Worm (Caenorhabditis elegans): Measurements from ENCODE around the gene cyp-25A4.
"Not testable (repeated sequence)": the region's sequence is repeated elsewhere in the genome, so short reads cannot be mapped to it uniquely, and the experiment has no call there.

cyp-25A4 gene

DNA sequence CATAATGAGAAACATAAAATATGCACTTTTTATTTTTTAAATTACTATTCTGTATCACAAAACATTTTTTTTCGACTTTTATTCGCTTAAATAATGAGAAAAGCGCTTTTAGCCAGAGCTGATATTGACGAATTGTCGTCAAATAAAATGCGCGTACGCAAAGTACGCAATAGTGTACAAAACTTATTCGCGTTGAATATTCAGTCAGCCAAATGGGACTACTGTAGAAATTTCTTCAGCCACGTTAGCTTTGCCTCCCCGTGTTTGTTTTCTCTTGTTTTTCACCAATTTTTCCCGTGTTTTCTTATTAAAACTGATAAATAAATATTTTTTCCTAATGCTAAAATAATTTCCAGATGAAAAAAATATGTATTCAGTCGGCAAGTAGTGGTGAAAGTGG, 5.1 kb upstream of the cyp-25A4 start:
- peak; percentile 16 for TF ChIP-seq ceh-31 (tag; optimal IDR thresholded peaks at IDR 0.05)

ce11 chrIII:3854868-3855267, 3.0 kb upstream of the cyp-25A4 start:
- TF ChIP-seq ceh-45 (GFP tag; IDR thresholded peaks at IDR 0.05) (0 out of 2 replicates have a peak, but pooled peaks have one; percentile 59), ceh-31 (tag; optimal IDR thresholded peaks at IDR 0.05) (peak; percentile 29)

DNA sequence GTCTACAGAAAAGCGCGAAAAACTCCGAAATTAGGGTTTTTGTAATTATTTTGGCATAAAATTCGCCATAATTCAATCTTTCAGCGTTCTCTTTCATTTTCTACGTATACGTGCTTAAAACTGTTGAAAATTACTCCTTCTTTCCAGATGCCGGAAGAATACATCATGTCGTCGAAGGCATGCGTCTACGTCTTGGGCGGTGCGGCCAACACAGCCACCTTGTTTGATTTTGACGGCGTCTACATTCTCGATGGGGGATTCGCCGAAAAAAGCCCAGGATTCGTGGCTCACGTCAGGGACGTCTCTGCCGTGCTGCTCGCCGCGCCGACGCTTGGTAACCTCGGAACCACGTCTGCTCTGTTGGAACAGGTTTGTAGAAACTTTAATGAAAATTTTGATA, 7.1 kb downstream of the cyp-25A4 start, which contains the start of gene maph-1.3:
maph-1.3 (plus strand) TSS at position 148 of the 400 bp plus-strand sequence.
- not testable (repeated sequence) for TF ChIP-seq dve-1 (tag; optimal IDR thresholded peaks at IDR 0.05); hlh-8 (tag; optimal IDR thresholded peaks at IDR 0.05); unc-55 (GFP tag; optimal IDR thresholded peaks at IDR 0.05)

DNA sequence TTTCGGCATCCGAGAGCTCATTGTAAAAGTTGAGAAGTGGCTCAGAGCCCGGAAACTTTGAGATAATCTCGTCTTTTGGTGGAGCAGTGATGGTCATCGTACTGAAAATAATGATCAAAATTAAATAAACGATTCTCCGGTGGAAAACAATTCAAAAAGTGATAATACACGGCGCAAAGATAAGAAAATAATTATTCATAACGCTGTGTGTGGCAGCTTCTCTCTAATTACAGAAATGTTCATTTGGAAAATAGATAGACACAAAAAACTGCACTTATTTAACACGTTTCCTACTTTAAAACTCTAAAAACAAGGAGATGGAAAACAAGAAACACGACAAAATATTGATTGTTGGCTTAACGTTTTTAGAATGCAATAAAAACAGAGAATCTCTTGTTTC, 8.4 kb downstream of the cyp-25A4 start, which contains the start of gene C36A4.4:
C36A4.4 (minus strand) TSS at position 101 of the 400 bp plus-strand sequence.
- not testable (repeated sequence) for TF ChIP-seq ceh-31 (tag; optimal IDR thresholded peaks at IDR 0.05); ceh-14 (tag; optimal IDR thresholded peaks at IDR 0.05); ceh-19 (GFP tag; optimal IDR thresholded peaks at IDR 0.05)

ce11 chrIII:3840279-3840678, 11.6 kb downstream of the cyp-25A4 start, which contains the start of gene C36A4.11:
C36A4.11 (plus strand) TSS chrIII:3840579.
- not testable (repeated sequence) for TF ChIP-seq hlh-15, unc-42, nhr-11 (tag; optimal IDR thresholded peaks at IDR 0.05)

DNA sequence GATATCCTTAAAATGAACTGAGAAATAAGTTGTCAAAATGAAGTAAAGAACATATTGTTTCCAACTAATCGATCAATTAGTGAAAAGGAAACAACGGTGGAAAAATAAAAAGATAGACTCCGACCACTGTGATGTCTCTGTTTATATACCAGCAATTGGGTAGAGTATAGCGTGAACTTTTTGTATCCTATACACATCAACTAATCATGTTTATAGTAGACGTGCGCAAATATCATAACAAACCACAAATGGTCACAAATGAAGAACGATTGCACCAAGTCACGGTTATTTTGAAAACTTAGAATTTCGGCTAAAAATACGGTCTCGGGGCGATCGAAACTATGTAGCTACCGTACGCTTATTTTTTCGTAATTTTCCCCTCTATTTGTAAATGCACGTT, 12.2 kb downstream of the cyp-25A4 start, which contains the start of gene cyp-25A3:
cyp-25A3 (minus strand) TSS at position 101 of the 400 bp plus-strand sequence.
- no peak for TF ChIP-seq hlh-15 (tag; optimal IDR thresholded peaks at IDR 0.05)
- TF ChIP-seq pat-9 (tag; optimal IDR thresholded peaks at IDR 0.05): no peak
- no peak for TF ChIP-seq lim-6 (tag; optimal IDR thresholded peaks at IDR 0.05)
- no peak for TF ChIP-seq ceh-19 (GFP tag; optimal IDR thresholded peaks at IDR 0.05)
- TF ChIP-seq pros-1 (tag; optimal IDR thresholded peaks at IDR 0.05): no peak
- TF ChIP-seq fkh-10 (GFP tag; optimal IDR thresholded peaks at IDR 0.05): no peak
- no peak for TF ChIP-seq hlh-30 (tag; optimal IDR thresholded peaks at IDR 0.05; ENCODE audit: insufficient read depth)
- no peak for TF ChIP-seq ceh-22 (tag; optimal IDR thresholded peaks at IDR 0.05)
- no peak for TF ChIP-seq ceh-9 (tag; optimal IDR thresholded peaks at IDR 0.05)
- TF ChIP-seq mec-3 (tag; optimal IDR thresholded peaks at IDR 0.05; ENCODE audit: borderline replicate concordance): no peak
- no peak for TF ChIP-seq ceh-31 (tag; optimal IDR thresholded peaks at IDR 0.05)
- TF ChIP-seq ets-4 (tag; optimal IDR thresholded peaks at IDR 0.05): no peak
- no peak for TF ChIP-seq unc-3 (GFP tag; conservative IDR thresholded peaks at IDR 0.05)
- TF ChIP-seq unc-3 (tag; optimal IDR thresholded peaks at IDR 0.05): no peak
- TF ChIP-seq ceh-45 (GFP tag; IDR thresholded peaks at IDR 0.05): no peak
- TF ChIP-seq ceh-24 (tag; optimal IDR thresholded peaks at IDR 0.05): no peak
- TF ChIP-seq pqm-1 (tag; optimal IDR thresholded peaks at IDR 0.05): no peak
- TF ChIP-seq madf-2 (tag; optimal IDR thresholded peaks at IDR 0.05): no peak
- TF ChIP-seq npax-4 (tag; optimal IDR thresholded peaks at IDR 0.05): no peak

DNA sequence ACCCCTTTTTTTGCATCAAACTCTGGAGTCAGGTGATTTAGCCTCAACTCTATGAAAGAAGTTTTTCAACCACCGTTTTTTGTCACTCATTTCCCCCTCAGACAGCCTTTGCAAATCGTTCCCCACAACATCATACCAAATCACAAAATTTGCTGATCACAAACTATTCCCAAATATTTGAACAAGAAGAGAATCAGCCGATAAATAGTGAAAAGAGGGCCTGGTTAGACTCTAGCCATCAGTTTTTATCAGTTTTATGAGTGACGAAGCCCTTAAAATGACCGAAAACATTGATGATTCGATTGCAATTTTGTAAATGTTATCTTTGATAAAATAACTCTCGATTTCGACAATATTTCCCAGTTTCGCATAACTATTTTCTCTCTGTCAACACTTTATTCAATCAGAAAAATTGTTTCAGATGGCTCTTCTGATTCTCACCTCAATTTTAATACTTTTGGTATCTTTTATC, 17.0 kb downstream of the cyp-25A4 start, which contains the start of gene cyp-25A2:
cyp-25A2 (plus strand) TSS at position 422 of the 472 bp plus-strand sequence.
- TF ChIP-seq ceh-22 (tag; optimal IDR thresholded peaks at IDR 0.05): no peak
- TF ChIP-seq elt-2 (tag; optimal IDR thresholded peaks at IDR 0.05): peak; percentile 51
- no peak for TF ChIP-seq unc-42 (tag; optimal IDR thresholded peaks at IDR 0.05)
- TF ChIP-seq che-1 (tag; optimal IDR thresholded peaks at IDR 0.05): no peak
- TF ChIP-seq hlh-8 (tag; optimal IDR thresholded peaks at IDR 0.05): no peak

Data from whole organism, late embryonic.